Fruit fly (Drosophila melanogaster) whole organism, embryonic: ENCODE measurements around the gene Cpr23B.

Source experiments
- Bgb ChIP-seq: fragments of 200-800 bp; sonication (Bioruptor generic); IDR thresholded peaks from 2 replicates; pipeline ENCODE4 v1.3.6; 2022; ENCODE audit warnings: missing biosample characterization, missing genetic modification characterization; ENCODE audit not compliant: partially characterized antibody
- CG14860 ChIP-seq: fragments of 200-800 bp; sonication (Bioruptor generic); IDR thresholded peaks from 3 replicates; pipeline ENCODE4 v1.3.6; 2022; ENCODE audit warnings: missing biosample characterization, missing genetic modification characterization; ENCODE audit not compliant: partially characterized antibody
- CG1529 ChIP-seq: fragments of 200-800 bp; sonication (Bioruptor generic); optimal IDR thresholded peaks from 3 replicates; lab custom pipeline; 2018; ENCODE audit warnings: missing biosample characterization, missing genetic modification characterization
- CG15514 ChIP-seq: fragments of 200-800 bp; sonication (Bioruptor generic); optimal IDR thresholded peaks from 3 replicates; lab custom pipeline; 2017; ENCODE audit warnings: missing biosample characterization, missing genetic modification characterization, mild to moderate bottlenecking, moderate library complexity, missing genetic modification reagents
- CG15601 ChIP-seq: fragments of 200-800 bp; sonication (Bioruptor generic); optimal IDR thresholded peaks from 3 replicates; lab custom pipeline; 2019; ENCODE audit warnings: missing biosample characterization, mild to moderate bottlenecking, missing genetic modification characterization, moderate library complexity
- CG1602 ChIP-seq: fragments of 200-800 bp; sonication (Bioruptor generic); optimal IDR thresholded peaks from 3 replicates; lab custom pipeline; 2016; ENCODE audit warnings: missing biosample characterization, missing genetic modification characterization
- CG1603 ChIP-seq: fragments of 200-800 bp; sonication (Bioruptor generic); optimal IDR thresholded peaks from 2 replicates; lab custom pipeline; 2019; ENCODE audit warnings: missing biosample characterization, mild to moderate bottlenecking, missing genetic modification characterization, moderate library complexity
- CG16815 ChIP-seq: fragments of 200-800 bp; sonication (Bioruptor generic); optimal IDR thresholded peaks from 3 replicates; lab custom pipeline; 2017; ENCODE audit warnings: missing biosample characterization, mild to moderate bottlenecking, missing genetic modification characterization
- CG18599 ChIP-seq: fragments of 200-800 bp; sonication (Bioruptor generic); optimal IDR thresholded peaks from 3 replicates; lab custom pipeline; 2017; ENCODE audit warnings: missing biosample characterization, missing genetic modification characterization, mild to moderate bottlenecking, moderate library complexity, missing genetic modification reagents
- CG32532 ChIP-seq: fragments of 200-800 bp; sonication (Bioruptor generic); IDR thresholded peaks from 2 replicates; pipeline ENCODE4 v1.3.6; 2022; ENCODE audit warnings: missing biosample characterization, missing genetic modification characterization
- CG34422 ChIP-seq: fragments of 200-800 bp; sonication (Bioruptor generic); IDR thresholded peaks from 3 replicates; pipeline ENCODE4 v1.3.6; 2022; ENCODE audit warnings: missing biosample characterization, missing genetic modification characterization
- CG42726 ChIP-seq: fragments of 200-800 bp; sonication (Bioruptor generic); IDR thresholded peaks from 2 replicates; pipeline ENCODE4 v1.3.6; 2022; ENCODE audit warnings: missing biosample characterization, missing genetic modification characterization; ENCODE audit not compliant: partially characterized antibody
- CG5180 ChIP-seq: fragments of 200-800 bp; sonication (Bioruptor generic); optimal IDR thresholded peaks from 3 replicates; lab custom pipeline; 2017; ENCODE audit warnings: missing biosample characterization, missing genetic modification characterization, mild to moderate bottlenecking, moderate library complexity, missing genetic modification reagents
- CG6654 ChIP-seq: fragments of 200-800 bp; sonication (Bioruptor generic); optimal IDR thresholded peaks from 2 replicates; lab custom pipeline; 2017; ENCODE audit warnings: missing biosample characterization, mild to moderate bottlenecking, missing genetic modification characterization
- CG6813 ChIP-seq: fragments of 200-800 bp; sonication (Bioruptor generic); optimal IDR thresholded peaks from 2 replicates; lab custom pipeline; 2017; ENCODE audit warnings: missing biosample characterization, missing genetic modification characterization, mild to moderate bottlenecking, moderate library complexity, missing genetic modification reagents
- CG8290 ChIP-seq, 3 experiments: fragments of 200-800 bp; sonication (Bioruptor generic); optimal IDR thresholded peaks; 2 replicates each; lab custom pipeline; 2016 to 2019; ENCODE audit warnings: missing biosample characterization in 3 of 3, missing genetic modification characterization in 3 of 3, mild to moderate bottlenecking in 2 of 3, moderate library complexity in 1 of 3
- CG8359 ChIP-seq: fragments of 200-800 bp; sonication (Bioruptor generic); optimal IDR thresholded peaks from 2 replicates; lab custom pipeline; 2017; ENCODE audit warnings: missing biosample characterization, mild to moderate bottlenecking, missing genetic modification characterization, borderline replicate concordance
- CG8388 ChIP-seq: fragments of 200-800 bp; sonication (Bioruptor generic); optimal IDR thresholded peaks from 2 replicates; lab custom pipeline; 2019; ENCODE audit warnings: missing biosample characterization, mild to moderate bottlenecking, missing genetic modification characterization, moderate library complexity
- CG9797 ChIP-seq: fragments of 200-800 bp; sonication (Bioruptor generic); optimal IDR thresholded peaks from 3 replicates; lab custom pipeline; 2018; ENCODE audit warnings: missing biosample characterization, mild to moderate bottlenecking, missing genetic modification characterization
- Doc3 ChIP-seq: fragments of 200-800 bp; sonication (Bioruptor generic); IDR thresholded peaks from 3 replicates; pipeline ENCODE4 v1.3.6; 2022; ENCODE audit warnings: missing biosample characterization, missing genetic modification characterization; ENCODE audit not compliant: partially characterized antibody
- HmgZ ChIP-seq: fragments of 200-800 bp; sonication (Bioruptor generic); optimal IDR thresholded peaks from 2 replicates; lab custom pipeline; 2018; ENCODE audit warnings: missing biosample characterization, mild to moderate bottlenecking, missing genetic modification characterization
- Jarid2 ChIP-seq: fragments of 200-800 bp; sonication (Bioruptor generic); optimal IDR thresholded peaks from 3 replicates; lab custom pipeline; 2017; ENCODE audit warnings: mild to moderate bottlenecking, missing biosample characterization, missing genetic modification reagents, missing genetic modification characterization
- Med ChIP-seq: fragments of 200-800 bp; sonication (Bioruptor generic); peaks from one replicate; lab custom pipeline; 2016; ENCODE audit warnings: missing biosample characterization, missing genetic modification characterization, mild to moderate bottlenecking, inconsistent platforms, moderate library complexity
- NfI ChIP-seq: fragments of 200-800 bp; sonication (Bioruptor generic); optimal IDR thresholded peaks from 3 replicates; lab custom pipeline; 2018; ENCODE audit warnings: missing biosample characterization, mild to moderate bottlenecking, missing genetic modification characterization, moderate library complexity
- Pdp1 ChIP-seq, 2 experiments: fragments of 200-800 bp; sonication (Bioruptor generic); optimal IDR thresholded peaks; 3 replicates each; lab custom pipeline; 2016; ENCODE audit warnings: missing biosample characterization in 2 of 2, missing genetic modification characterization in 2 of 2, mild to moderate bottlenecking in 1 of 2, moderate library complexity in 1 of 2
- Sox102F ChIP-seq: fragments of 200-800 bp; sonication (Bioruptor generic); optimal IDR thresholded peaks from 2 replicates; lab custom pipeline; 2018; ENCODE audit warnings: missing biosample characterization, mild to moderate bottlenecking, missing genetic modification characterization, moderate library complexity
- Trl ChIP-seq, 3 experiments: fragments of >200 bp in 2 of 3; fragments of 200-800 bp in 1 of 3; sonication (Bioruptor generic) in 1 of 3; optimal IDR thresholded peaks; 2 replicates in 1 of 3; 3 replicates in 2 of 3; lab custom pipeline; 2016 to 2017; ENCODE audit warnings: missing biosample characterization in 1 of 3, missing genetic modification characterization in 1 of 3
- amos ChIP-seq: fragments of 200-800 bp; sonication (Bioruptor generic); IDR thresholded peaks from 2 replicates; pipeline ENCODE4 v1.3.6; 2022; ENCODE audit warnings: missing biosample characterization, missing genetic modification characterization; ENCODE audit not compliant: partially characterized antibody
- ap ChIP-seq: fragments of 200-800 bp; sonication (Bioruptor generic); IDR thresholded peaks from 2 replicates; pipeline ENCODE4 v1.3.6; 2022; ENCODE audit warnings: missing biosample characterization, missing genetic modification characterization
- bsh ChIP-seq, 2 experiments: fragments of 200-800 bp; sonication (Bioruptor generic); optimal IDR thresholded peaks; 2 replicates each; lab custom pipeline; 2017 to 2018; ENCODE audit warnings: mild to moderate bottlenecking in 2 of 2, missing biosample characterization in 2 of 2, missing genetic modification characterization in 2 of 2, moderate library complexity in 1 of 2
- cad ChIP-seq: fragments of >200 bp; optimal IDR thresholded peaks from 2 replicates; lab custom pipeline; 2017; ENCODE audit warnings: missing biosample characterization, missing genetic modification characterization
- chif ChIP-seq, 2 experiments: fragments of 200-800 bp; sonication (Bioruptor generic); optimal IDR thresholded peaks; 3 replicates each; lab custom pipeline; 2016; ENCODE audit warnings: missing biosample characterization in 2 of 2, missing genetic modification characterization in 2 of 2
- chinmo ChIP-seq: fragments of 200-800 bp; sonication (Bioruptor generic); IDR thresholded peaks from 4 replicates; pipeline ENCODE4 v1.3.6; 2022; ENCODE audit warnings: missing biosample characterization, missing genetic modification characterization; ENCODE audit not compliant: partially characterized antibody
- chn ChIP-seq: fragments of 200-800 bp; sonication (Bioruptor generic); optimal IDR thresholded peaks from 2 replicates; lab custom pipeline; 2016; ENCODE audit warnings: missing biosample characterization, missing genetic modification characterization
- ci ChIP-seq: fragments of 200-800 bp; sonication (Bioruptor generic); IDR thresholded peaks from 3 replicates; pipeline ENCODE4 v1.3.6; 2022; ENCODE audit warnings: missing biosample characterization, missing genetic modification characterization
- crol ChIP-seq: fragments of 200-800 bp; sonication (Bioruptor generic); IDR thresholded peaks from 2 replicates; pipeline ENCODE4 v1.3.6; 2022; ENCODE audit warnings: missing biosample characterization, missing genetic modification characterization
- esg ChIP-seq: fragments of 200-800 bp; sonication (Bioruptor generic); conservative IDR thresholded peaks from 2 replicates; pipeline ENCODE4 v1.3.6; 2022; ENCODE audit warnings: missing biosample characterization, missing genetic modification characterization
- ftz-f1 ChIP-seq: fragments of 200-800 bp; sonication (Bioruptor generic); optimal IDR thresholded peaks from 2 replicates; lab custom pipeline; 2016; ENCODE audit warnings: missing biosample characterization, missing genetic modification characterization
- nmo ChIP-seq: fragments of 200-800 bp; sonication (Bioruptor generic); optimal IDR thresholded peaks from 2 replicates; lab custom pipeline; 2018; ENCODE audit warnings: missing biosample characterization, mild to moderate bottlenecking, missing genetic modification characterization, moderate library complexity
- p53 ChIP-seq: fragments of 200-800 bp; sonication (Bioruptor generic); optimal IDR thresholded peaks from 2 replicates; lab custom pipeline; 2016; ENCODE audit warnings: missing biosample characterization, missing genetic modification characterization
- shn ChIP-seq: fragments of 200-800 bp; sonication (Bioruptor generic); optimal IDR thresholded peaks from 3 replicates; lab custom pipeline; 2016; ENCODE audit warnings: missing biosample characterization, missing genetic modification characterization
- sna ChIP-seq: fragments of 200-800 bp; sonication (Bioruptor generic); IDR thresholded peaks from 2 replicates; pipeline ENCODE4 v1.3.6; 2022; ENCODE audit warnings: missing biosample characterization, missing genetic modification characterization; ENCODE audit not compliant: partially characterized antibody
- so ChIP-seq: fragments of 200-800 bp; sonication (Bioruptor generic); IDR thresholded peaks from 3 replicates; pipeline ENCODE4 v1.3.6; 2022; ENCODE audit warnings: missing biosample characterization, missing genetic modification characterization
- sr ChIP-seq: fragments of 200-800 bp; sonication (Bioruptor generic); IDR thresholded peaks from 3 replicates; pipeline ENCODE4 v1.3.6; 2022; ENCODE audit warnings: missing biosample characterization, missing genetic modification characterization
- tin ChIP-seq: fragments of 200-800 bp; sonication (Bioruptor generic); optimal IDR thresholded peaks from 3 replicates; lab custom pipeline; 2016; ENCODE audit warnings: missing biosample characterization, missing genetic modification characterization
- unc-4 ChIP-seq: fragments of 200-800 bp; sonication (Bioruptor generic); IDR thresholded peaks from 2 replicates; pipeline ENCODE4 v1.3.6; 2022; ENCODE audit warnings: missing biosample characterization, missing genetic modification characterization; ENCODE audit not compliant: partially characterized antibody

The Cpr23B gene

DNA sequence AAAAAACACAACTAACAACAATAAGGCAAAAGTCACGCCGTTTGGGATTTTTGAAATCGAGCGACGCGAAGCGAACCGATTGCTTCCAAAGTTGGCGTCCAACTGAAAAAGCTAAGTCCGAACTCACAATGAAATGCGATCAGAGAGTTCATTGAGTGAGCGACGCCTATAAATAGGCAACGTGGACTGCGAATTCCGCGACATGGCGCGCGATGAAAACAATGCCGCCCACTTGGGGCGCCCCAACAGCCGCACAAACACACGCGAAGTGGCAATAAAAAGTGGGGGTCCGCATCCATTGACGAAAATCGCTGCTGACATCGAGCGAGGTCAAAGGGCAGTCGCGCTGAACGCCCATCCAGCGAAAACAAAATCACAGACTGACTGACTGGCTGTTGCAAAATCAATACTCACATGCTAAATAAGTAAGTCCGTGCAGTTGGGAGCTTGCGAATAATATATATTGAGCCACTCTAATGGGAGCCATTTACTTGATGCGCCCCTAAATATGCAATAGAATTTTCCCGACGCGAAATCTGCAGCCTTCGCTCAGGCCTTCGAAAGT, 17.1 kb downstream of the Cpr23B start:
- TF ChIP-seq Sox102F (GFP tag; lab: Kevin White, UChicago): peak; percentile 17
- no peak for TF ChIP-seq CG8388 (GFP tag; lab: Kevin White, UChicago)
- no peak for TF ChIP-seq p53 (GFP tag; lab: Kevin White, UChicago)
- TF ChIP-seq CG6813 (GFP tag; lab: Kevin White, UChicago): no peak
- no peak for TF ChIP-seq tin (GFP tag; lab: Kevin White, UChicago)
- no peak for TF ChIP-seq CG16815 (GFP tag; lab: Kevin White, UChicago)
- no peak for TF ChIP-seq CG18599 (GFP tag; lab: Kevin White, UChicago)
- TF ChIP-seq chn (GFP tag; lab: Kevin White, UChicago): peak; percentile 0
- TF ChIP-seq chif (GFP tag; optimal IDR thresholded peaks at IDR 0.05; lab: Kevin White, UChicago): no peak
- no peak for TF ChIP-seq esg (GFP tag; lab: Robert Waterston, UW)
- TF ChIP-seq sna: 0 out of 2 replicates have a peak, but pooled peaks have one; percentile 17
- TF ChIP-seq Bgb: peak; percentile 41; the same call in 1 of the 2 replicates
- TF ChIP-seq cad: no peak
- TF ChIP-seq CG1529: no peak
- TF ChIP-seq Trl (optimal IDR thresholded peaks at IDR 0.05; lab: Kevin White, UChicago): peak in 1 of 2 experiments; percentile 14
- no peak for TF ChIP-seq Trl (GFP tag; optimal IDR thresholded peaks at IDR 0.05; lab: Kevin White, UChicago)
- TF ChIP-seq CG15601 (tag; lab: Kevin White, UChicago): no peak
- no peak for TF ChIP-seq shn (GFP tag; lab: Kevin White, UChicago)
- TF ChIP-seq Med (GFP tag; lab: Kevin White, UChicago): peak; percentile 16
- no peak for TF ChIP-seq CG9797 (GFP tag; lab: Kevin White, UChicago)
- TF ChIP-seq crol: no peak
- TF ChIP-seq ci (GFP tag; lab: Robert Waterston, UW): no peak
- TF ChIP-seq CG15514 (GFP tag; lab: Kevin White, UChicago): peak; percentile 81
- TF ChIP-seq CG8290 (GFP tag; optimal IDR thresholded peaks at IDR 0.05; lab: Kevin White, UChicago): no peak
- peak in 1 of 2 experiments; percentile 55 for TF ChIP-seq CG8290 (tag; optimal IDR thresholded peaks at IDR 0.05; lab: Kevin White, UChicago)
- no peak for TF ChIP-seq CG1602
- peak; percentile 59 for TF ChIP-seq Jarid2
- 0 out of 2 replicates have a peak, but pooled peaks have one; percentile 10 for TF ChIP-seq CG42726 (GFP tag; lab: Robert Waterston, UW)
- TF ChIP-seq CG5180 (GFP tag; lab: Kevin White, UChicago): peak; percentile 50
- TF ChIP-seq CG8359 (GFP tag; lab: Kevin White, UChicago): no peak
- TF ChIP-seq bsh (GFP tag; optimal IDR thresholded peaks at IDR 0.05; lab: Kevin White, UChicago): no peak
- peak; percentile 71 for TF ChIP-seq ftz-f1 (GFP tag; lab: Kevin White, UChicago)
- peak; percentile 2 for TF ChIP-seq NfI
- TF ChIP-seq Doc3: no peak
- TF ChIP-seq amos (GFP tag; lab: Robert Waterston, UW): peak; percentile 2
- no peak for TF ChIP-seq nmo
- no peak for TF ChIP-seq HmgZ
- TF ChIP-seq CG34422 (GFP tag; lab: Robert Waterston, UW): peak; percentile 16; the same call in 1 of the 3 replicates
- TF ChIP-seq so: 0 out of 3 replicates have a peak, but pooled peaks have one; percentile 48
- TF ChIP-seq CG1603: peak; percentile 46
- TF ChIP-seq chinmo (GFP tag; lab: Robert Waterston, UW): peak; percentile 77; the same call in 2 of the 4 replicates
- no peak for TF ChIP-seq CG6654 (GFP tag; lab: Kevin White, UChicago)
- TF ChIP-seq ap (GFP tag; lab: Robert Waterston, UW): no peak
- TF ChIP-seq unc-4 (GFP tag; lab: Robert Waterston, UW): no peak
- no peak for TF ChIP-seq CG14860 (GFP tag; lab: Robert Waterston, UW)
- peak in 1 of 2 experiments; percentile 74 for TF ChIP-seq Pdp1 (GFP tag; optimal IDR thresholded peaks at IDR 0.05; lab: Kevin White, UChicago)
- TF ChIP-seq sr (GFP tag; lab: Robert Waterston, UW): 0 out of 3 replicates have a peak, but pooled peaks have one; percentile 3
- no peak for TF ChIP-seq CG32532
